Worm (Caenorhabditis elegans) whole organism, late embryonic: ENCODE data around the gene F32D8.7.
A peak's percentile ranks its signal among the peaks of the same experiment; 100 is the strongest.

Source experiments
- C08G9.2 ChIP-seq: sonication (generic microtip); optimal IDR thresholded peaks from 2 replicates; lab custom pipeline; 2016; ENCODE audit warnings: mild to moderate bottlenecking, missing genetic modification characterization, moderate library complexity, missing compliant biosample characterization
- K02D7.2 ChIP-seq: sonication (generic microtip); optimal IDR thresholded peaks from 2 replicates; lab custom pipeline; 2017; ENCODE audit warnings: mild to moderate bottlenecking, missing genetic modification characterization, missing compliant biosample characterization
- T23F11.4 ChIP-seq: fragments of 200-800 bp; sonication (Bioruptor generic); optimal IDR thresholded peaks from 2 replicates; lab custom pipeline; 2018; ENCODE audit warnings: mild to moderate bottlenecking, missing genetic modification characterization, missing compliant biosample characterization
- ama-1 ChIP-seq: fragments of 150-350 bp; optimal IDR thresholded peaks from 2 replicates; lab custom pipeline; 2014
- ceh-14 ChIP-seq: sonication (generic microtip); optimal IDR thresholded peaks from 2 replicates; lab custom pipeline; 2016; ENCODE audit warnings: missing genotype, missing genetic modification characterization, missing compliant biosample characterization
- ceh-18 ChIP-seq: sonication (generic microtip); optimal IDR thresholded peaks from 2 replicates; lab custom pipeline; 2016; ENCODE audit warnings: missing genetic modification characterization, missing compliant biosample characterization
- ceh-19 ChIP-seq: fragments of 200-800 bp; sonication (Bioruptor generic); optimal IDR thresholded peaks from 2 replicates; lab custom pipeline; 2018; ENCODE audit warnings: mild to moderate bottlenecking, missing genetic modification characterization, missing compliant biosample characterization
- ceh-24 ChIP-seq: sonication (generic microtip); optimal IDR thresholded peaks from 2 replicates; lab custom pipeline; 2016; ENCODE audit warnings: mild to moderate bottlenecking, missing genetic modification characterization, missing compliant biosample characterization
- ceh-45 ChIP-seq: fragments of 200-800 bp; sonication (Bioruptor generic); IDR thresholded peaks from 2 replicates; pipeline ENCODE4 v1.3.6; 2022; ENCODE audit warnings: missing genetic modification reagents, missing genetic modification characterization, missing compliant biosample characterization
- che-1 ChIP-seq: sonication (generic microtip); optimal IDR thresholded peaks from 2 replicates; lab custom pipeline; 2016; ENCODE audit warnings: mild to moderate bottlenecking, missing genetic modification characterization, missing compliant biosample characterization
- elt-2 ChIP-seq: sonication (generic microtip); optimal IDR thresholded peaks from 2 replicates; lab custom pipeline; 2016; ENCODE audit warnings: missing genetic modification reagents, missing genetic modification characterization, missing compliant biosample characterization
- ets-4 ChIP-seq: sonication (generic microtip); optimal IDR thresholded peaks from 2 replicates; lab custom pipeline; 2016; ENCODE audit warnings: missing genetic modification characterization, missing compliant biosample characterization
- fax-1 ChIP-seq: sonication (generic microtip); optimal IDR thresholded peaks from 2 replicates; lab custom pipeline; 2016; ENCODE audit warnings: missing genotype, missing genetic modification characterization, missing compliant biosample characterization
- hlh-6 ChIP-seq: sonication (generic microtip); optimal IDR thresholded peaks from 2 replicates; lab custom pipeline; 2016; ENCODE audit warnings: missing genotype, missing genetic modification characterization, missing compliant biosample characterization
- lim-6 ChIP-seq: sonication (generic microtip); optimal IDR thresholded peaks from 2 replicates; lab custom pipeline; 2016; ENCODE audit warnings: missing genetic modification characterization, missing compliant biosample characterization
- nfya-1 ChIP-seq: sonication (generic microtip); optimal IDR thresholded peaks from 2 replicates; lab custom pipeline; 2017; ENCODE audit warnings: missing genetic modification characterization, mild to moderate bottlenecking, missing compliant biosample characterization, antibody characterized with exemption, moderate library complexity
- nhr-11 ChIP-seq: fragments of 150-350 bp; optimal IDR thresholded peaks from 2 replicates; lab custom pipeline; 2014; ENCODE audit warnings: missing biosample characterization, missing genetic modification characterization
- npax-4 ChIP-seq: sonication (generic microtip); optimal IDR thresholded peaks from 2 replicates; lab custom pipeline; 2016; ENCODE audit warnings: missing genetic modification characterization, missing compliant biosample characterization
- pat-9 ChIP-seq: fragments of 200-800 bp; sonication (Bioruptor generic); optimal IDR thresholded peaks from 2 replicates; lab custom pipeline; 2018; ENCODE audit warnings: mild to moderate bottlenecking, missing genetic modification characterization, moderate library complexity, missing compliant biosample characterization
- pax-1 ChIP-seq: fragments of 150-350 bp; optimal IDR thresholded peaks from 2 replicates; lab custom pipeline; 2014; ENCODE audit warnings: missing biosample characterization, missing genetic modification characterization
- sox-2 ChIP-seq: fragments of 200-800 bp; sonication (Bioruptor generic); IDR thresholded peaks from 2 replicates; pipeline ENCODE4 v1.3.6; 2022; ENCODE audit warnings: missing genetic modification reagents, missing genetic modification characterization, missing compliant biosample characterization
- tbx-7 ChIP-seq: sonication (generic microtip); optimal IDR thresholded peaks from 2 replicates; lab custom pipeline; 2016; ENCODE audit warnings: missing genotype, missing genetic modification characterization, missing compliant biosample characterization
- ttx-3 ChIP-seq: sonication (generic microtip); optimal IDR thresholded peaks from 2 replicates; lab custom pipeline; 2016; ENCODE audit warnings: missing genetic modification reagents, missing genetic modification characterization, missing compliant biosample characterization
- unc-3 ChIP-seq, 2 experiments: fragments of 200-800 bp in 1 of 2; sonication (Bioruptor generic) in 1 of 2; sonication (generic microtip) in 1 of 2; conservative IDR thresholded peaks in 1 of 2; optimal IDR thresholded peaks in 1 of 2; 2 replicates each; pipeline versions ENCODE4 v1.3.6 to Lab custom; 2016 to 2022; ENCODE audit warnings: missing compliant biosample characterization in 2 of 2, missing genetic modification characterization in 2 of 2, missing genetic modification reagents in 1 of 2
- ztf-16 ChIP-seq: sonication (generic microtip); optimal IDR thresholded peaks from 2 replicates; lab custom pipeline; 2017; ENCODE audit warnings: missing genetic modification characterization, missing compliant biosample characterization

Gene F32D8.7

ce11 chrV:10923229-10923628, 25.0 kb downstream of the F32D8.7 start, which contains the start of gene F58B4.7:
TSS of gene F58B4.7 (minus strand) at chrV:10923329.
- TF ChIP-seq ceh-45 (GFP tag; lab: Robert Waterston, UW) (no peak), pax-1 (tag; lab: Kevin White, UChicago) (no peak), lim-6 (no peak), nfya-1 (tag; lab: Kevin White, UChicago) (no peak), ets-4 (tag; lab: Kevin White, UChicago) (no peak), ceh-19 (GFP tag; lab: Kevin White, UChicago) (no peak), pat-9 (no peak), che-1 (no peak), sox-2 (GFP tag; lab: Robert Waterston, UW) (no peak), npax-4 (tag; lab: Kevin White, UChicago) (no peak), ama-1 (lab: Kevin White, UChicago) (no peak)

ce11 chrV:10924731-10925130, 26.5 kb downstream of the F32D8.7 start, which contains the start of gene F58B4.6:
TSS of gene F58B4.6 (plus strand) at chrV:10925031.
- no peak for TF ChIP-seq ztf-16 (tag; lab: Kevin White, UChicago)

ce11 chrV:10925658-10926057, 27.4 kb downstream of the F32D8.7 start:
- no peak for TF ChIP-seq ceh-24 (tag; lab: Kevin White, UChicago)
- TF ChIP-seq nhr-11, result no peak
- no peak for TF ChIP-seq nfya-1 (tag; lab: Kevin White, UChicago)

- TF ChIP-seq T23F11.4 (GFP tag; lab: Kevin White, UChicago), result no peak
- TF ChIP-seq hlh-6, result no peak
- TF ChIP-seq, all 69 proteins: peak for 0
Measured at ce11 chrV:10929511-10929910, 31.3 kb downstream of the F32D8.7 start, which contains the start of gene F58B4.3. TSS of gene F58B4.3 (plus strand) at chrV:10929811.

ce11 chrV:10931189-10931588, 33.0 kb downstream of the F32D8.7 start, which contains the start of gene scvp-1:
TSS of gene scvp-1 (minus strand) at chrV:10931289.
- TF ChIP-seq ets-4 (tag; lab: Kevin White, UChicago) (no peak), ama-1 (lab: Kevin White, UChicago) (no peak), T23F11.4 (GFP tag; lab: Kevin White, UChicago) (no peak), ceh-19 (GFP tag; lab: Kevin White, UChicago) (no peak), C08G9.2 (tag; lab: Kevin White, UChicago) (no peak), tbx-7 (no peak), ceh-14 (tag; lab: Kevin White, UChicago) (no peak)

- TF ChIP-seq fax-1 (tag; lab: Kevin White, UChicago) (no peak), elt-2 (tag; lab: Kevin White, UChicago) (peak; percentile 63)
Measured at ce11 chrV:10932411-10932810, 34.2 kb downstream of the F32D8.7 start, which contains the start of gene F58B4.5. TSS of gene F58B4.5 (plus strand) at chrV:10932693.

ce11 chrV:10936681-10937080, 38.4 kb downstream of the F32D8.7 start, which contains the start of gene F17C11.12:
TSS of gene F17C11.12 (minus strand) at chrV:10936920.
- peak; percentile 44 for TF ChIP-seq elt-2 (tag; lab: Kevin White, UChicago)
- TF ChIP-seq tbx-7, result no peak

ce11 chrV:10937294-10937693, 39.1 kb downstream of the F32D8.7 start:
- TF ChIP-seq ets-4 (tag; lab: Kevin White, UChicago), result no peak
- no peak for TF ChIP-seq fax-1 (tag; lab: Kevin White, UChicago)
- TF ChIP-seq ttx-3 (tag; lab: Kevin White, UChicago), result no peak
- TF ChIP-seq ceh-18 (tag; lab: Kevin White, UChicago), result no peak
- TF ChIP-seq ceh-19 (GFP tag; lab: Kevin White, UChicago), result no peak
- no peak for TF ChIP-seq unc-3 (GFP tag; conservative IDR thresholded peaks at IDR 0.05; lab: Robert Waterston, UW)
- TF ChIP-seq unc-3 (tag; optimal IDR thresholded peaks at IDR 0.05; lab: Kevin White, UChicago), result no peak
- TF ChIP-seq K02D7.2 (tag; lab: Kevin White, UChicago), result no peak
